Worm (Caenorhabditis elegans): ENCODE data around the gene F08F8.7.

Gene F08F8.7

ce11 chrIII:7338693-7339092 lies 8.3 kb downstream of the F08F8.7 start, which contains the start of gene kap-1 (continued):
- TF ChIP-seq Y116A8C.19 (tag; optimal IDR thresholded peaks at IDR 0.05; ENCODE audit: borderline replicate concordance) = no peak
- no peak for TF ChIP-seq isw-1 (GFP tag; IDR thresholded peaks at IDR 0.05)
- no peak for TF ChIP-seq ztf-11 (tag; optimal IDR thresholded peaks at IDR 0.05)
- TF ChIP-seq nhr-85 (tag) = no peak
- TF ChIP-seq lin-15B (tag; optimal IDR thresholded peaks at IDR 0.05) = no peak

ce11 chrIII:7338009-7338408 lies 8.9 kb downstream of the F08F8.7 start:
- TF ChIP-seq nhr-85 (tag) (no peak), C34B4.2 (tag; optimal IDR thresholded peaks at IDR 0.05) (no peak), pax-3 (tag; optimal IDR thresholded peaks at IDR 0.05) (no peak), ceh-63 (GFP tag; optimal IDR thresholded peaks at IDR 0.05) (no peak), grh-1 (GFP tag; IDR thresholded peaks at IDR 0.05) (peak; percentile 41; the same call in 1 of the 2 replicates), unc-86 (tag; optimal IDR thresholded peaks at IDR 0.05) (no peak), nhr-237 (tag; optimal IDR thresholded peaks at IDR 0.05) (no peak), lin-39 (tag; optimal IDR thresholded peaks at IDR 0.05) (no peak)

- TF ChIP-seq aly-2 (tag; optimal IDR thresholded peaks at IDR 0.05) (no peak), pqm-1 (tag; optimal IDR thresholded peaks at IDR 0.05) (no peak), ceh-90 (tag; optimal IDR thresholded peaks at IDR 0.05) (no peak), rnt-1 (tag; optimal IDR thresholded peaks at IDR 0.05) (peak; percentile 56), nhr-12 (tag; optimal IDR thresholded peaks at IDR 0.05) (no peak), unc-30 (tag; optimal IDR thresholded peaks at IDR 0.05) (no peak), egl-13 (tag; optimal IDR thresholded peaks at IDR 0.05) (no peak), mef-2 (tag; optimal IDR thresholded peaks at IDR 0.05) (no peak), lin-13 (GFP tag; optimal IDR thresholded peaks at IDR 0.05) (peak; percentile 72), C04F5.9 (tag; optimal IDR thresholded peaks at IDR 0.05) (no peak), nhr-19 (GFP tag; conservative IDR thresholded peaks at IDR 0.05) (peak; percentile 81), xbp-1 (tag; optimal IDR thresholded peaks at IDR 0.05) (peak; percentile 63), ama-1 (optimal IDR thresholded peaks at IDR 0.05) (no peak), efl-1 (optimal IDR thresholded peaks at IDR 0.05) (peak; percentile 77 to 78), efl-1 (GFP tag; optimal IDR thresholded peaks at IDR 0.05 in 1 of 2) (peak; percentile 66 to 96), unc-62 (GFP tag; optimal IDR thresholded peaks at IDR 0.05) (no peak), skn-1 (tag; optimal IDR thresholded peaks at IDR 0.05) (peak; percentile 85), unc-98 (GFP tag; IDR thresholded peaks at IDR 0.05) (no peak), ceh-8 (GFP tag; optimal IDR thresholded peaks at IDR 0.05) (no peak), nhr-20 (tag; optimal IDR thresholded peaks at IDR 0.05) (peak; percentile 74), hlh-4 (tag; optimal IDR thresholded peaks at IDR 0.05) (no peak), pag-3 (tag; optimal IDR thresholded peaks at IDR 0.05; ENCODE audit: borderline replicate concordance, insufficient read depth) (no peak), irx-1 (tag; optimal IDR thresholded peaks at IDR 0.05) (no peak), ztf-4 (tag; optimal IDR thresholded peaks at IDR 0.05) (peak; percentile 36), nhr-85 (tag) (peak; percentile 48), swsn-7 (tag; optimal IDR thresholded peaks at IDR 0.05) (peak; percentile 58), dpl-1 (GFP tag; optimal IDR thresholded peaks at IDR 0.05) (peak; percentile 66 to 74 (median 70)), aha-1 (tag; optimal IDR thresholded peaks at IDR 0.05) (no peak), nhr-84 (tag; optimal IDR thresholded peaks at IDR 0.05) (no peak), nhr-47 (tag; optimal IDR thresholded peaks at IDR 0.05) (peak; percentile 57), fos-1 (tag; optimal IDR thresholded peaks at IDR 0.05) (peak; percentile 26), ces-1 (GFP tag; optimal IDR thresholded peaks at IDR 0.05) (no peak), nhr-237 (tag; optimal IDR thresholded peaks at IDR 0.05) (peak; percentile 24), egl-27 (tag; optimal IDR thresholded peaks at IDR 0.05) (no peak), elt-3 (tag; optimal IDR thresholded peaks at IDR 0.05) (peak in 3 of 6 experiments; percentile 29 to 89 (median 51)), hlh-17 (GFP tag; optimal IDR thresholded peaks at IDR 0.05; ENCODE audit: borderline replicate concordance) (no peak), lin-15B (tag; optimal IDR thresholded peaks at IDR 0.05) (peak; percentile 92), hpl-2 (GFP tag; optimal IDR thresholded peaks at IDR 0.05) (peak; percentile 23), blmp-1 (tag; optimal IDR thresholded peaks at IDR 0.05) (peak; percentile 78), ztf-11 (tag; optimal IDR thresholded peaks at IDR 0.05) (no peak), dsc-1 (tag; optimal IDR thresholded peaks at IDR 0.05) (peak; percentile 53), nhr-77 (tag; optimal IDR thresholded peaks at IDR 0.05) (peak; percentile 57)
Measured at ce11 chrIII:7336214-7336613, 10.7 kb downstream of the F08F8.7 start, which contains the start of gene gsp-2. Gene gsp-2 (plus strand): TSS chrIII:7336587.
